Worm (Caenorhabditis elegans): Measurements from ENCODE around the gene tag-290.

- TF ChIP-seq blmp-1 (tag; optimal IDR thresholded peaks at IDR 0.05) (no peak), elt-3 (tag; optimal IDR thresholded peaks at IDR 0.05) (no peak), nhr-12 (tag; optimal IDR thresholded peaks at IDR 0.05) (no peak), lin-13 (tag; optimal IDR thresholded peaks at IDR 0.05) (no peak), lsy-2 (tag; optimal IDR thresholded peaks at IDR 0.05) (no peak), nhr-28 (tag; optimal IDR thresholded peaks at IDR 0.05) (no peak), pha-4 (tag; optimal IDR thresholded peaks at IDR 0.05) (no peak), unc-62 (GFP tag; optimal IDR thresholded peaks at IDR 0.05) (no peak), sem-2 (GFP tag; optimal IDR thresholded peaks at IDR 0.05) (no peak), nhr-237 (tag; optimal IDR thresholded peaks at IDR 0.05) (no peak)
Measured at ce11 chrV:11648435-11648834, 35.3 kb downstream of the tag-290 start.
